Fruit fly (Drosophila melanogaster) whole organism, embryonic: ENCODE measurements around the gene cdi.
A peak's percentile ranks its signal among the peaks of the same experiment; 100 is the strongest.

Source experiments
- Antp ChIP-seq: fragments of 200-800 bp; sonication (Bioruptor generic); optimal IDR thresholded peaks from 3 replicates; lab custom pipeline; 2016; ENCODE audit warnings: missing biosample characterization, missing genetic modification characterization
- CG10147 ChIP-seq: fragments of 200-800 bp; sonication (Bioruptor generic); optimal IDR thresholded peaks from 2 replicates; lab custom pipeline; 2019; ENCODE audit warnings: missing biosample characterization, mild to moderate bottlenecking, missing genetic modification characterization, moderate library complexity
- CG10565 ChIP-seq: fragments of 200-800 bp; sonication (Bioruptor generic); optimal IDR thresholded peaks from 3 replicates; lab custom pipeline; 2016; ENCODE audit warnings: missing biosample characterization, mild to moderate bottlenecking, missing genetic modification characterization
- CG11696 ChIP-seq: fragments of 200-800 bp; sonication (Bioruptor generic); IDR thresholded peaks from 2 replicates; pipeline ENCODE4 v1.3.6; 2022; ENCODE audit warnings: missing biosample characterization, missing genetic modification characterization
- CG12769 ChIP-seq: fragments of 200-800 bp; sonication (Bioruptor generic); optimal IDR thresholded peaks from 2 replicates; lab custom pipeline; 2019; ENCODE audit warnings: missing biosample characterization, mild to moderate bottlenecking, missing genetic modification characterization, moderate library complexity
- CG13424 ChIP-seq: fragments of 200-800 bp; sonication (Bioruptor generic); optimal IDR thresholded peaks from 2 replicates; lab custom pipeline; 2019; ENCODE audit warnings: missing biosample characterization, mild to moderate bottlenecking, missing genetic modification characterization, moderate library complexity
- CG1603 ChIP-seq: fragments of 200-800 bp; sonication (Bioruptor generic); optimal IDR thresholded peaks from 2 replicates; lab custom pipeline; 2019; ENCODE audit warnings: missing biosample characterization, mild to moderate bottlenecking, missing genetic modification characterization, moderate library complexity
- CG16863 ChIP-seq: fragments of 200-800 bp; sonication (Bioruptor generic); optimal IDR thresholded peaks from 3 replicates; lab custom pipeline; 2016; ENCODE audit warnings: missing biosample characterization, missing genetic modification characterization
- CG17328 ChIP-seq: fragments of 200-800 bp; sonication (Bioruptor generic); IDR thresholded peaks from 2 replicates; pipeline ENCODE4 v1.3.6; 2022; ENCODE audit warnings: missing biosample characterization, missing genetic modification characterization
- CG17829 ChIP-seq: fragments of 200-800 bp; optimal IDR thresholded peaks from 2 replicates; lab custom pipeline; 2019; ENCODE audit warnings: missing biosample characterization, mild to moderate bottlenecking, missing genetic modification characterization, moderate library complexity
- CG2120 ChIP-seq: fragments of 200-800 bp; sonication (Bioruptor generic); optimal IDR thresholded peaks from 3 replicates; lab custom pipeline; 2016; ENCODE audit warnings: missing biosample characterization, missing genetic modification characterization
- CG2129 ChIP-seq: fragments of 200-800 bp; sonication (Bioruptor generic); IDR thresholded peaks from 2 replicates; pipeline ENCODE4 v1.3.6; 2022; ENCODE audit warnings: missing biosample characterization, missing genetic modification characterization; ENCODE audit not compliant: partially characterized antibody
- CG2678 ChIP-seq: fragments of 200-800 bp; sonication (Bioruptor generic); optimal IDR thresholded peaks from 3 replicates; lab custom pipeline; 2019; ENCODE audit warnings: missing biosample characterization, mild to moderate bottlenecking, missing genetic modification characterization, moderate library complexity
- CG31388 ChIP-seq: fragments of 200-800 bp; sonication (Bioruptor generic); optimal IDR thresholded peaks from 2 replicates; lab custom pipeline; 2016; ENCODE audit warnings: missing biosample characterization, missing genetic modification characterization
- CG31441 ChIP-seq: fragments of 200-800 bp; sonication (Bioruptor generic); IDR thresholded peaks from 2 replicates; pipeline ENCODE4 v1.3.6; 2022; ENCODE audit warnings: missing biosample characterization, missing genetic modification characterization
- CG3163 ChIP-seq: fragments of 200-800 bp; sonication (Bioruptor generic); optimal IDR thresholded peaks from 3 replicates; lab custom pipeline; 2016; ENCODE audit warnings: missing biosample characterization, missing genetic modification characterization
- CG3726 ChIP-seq: fragments of 200-800 bp; sonication (Bioruptor generic); IDR thresholded peaks from 3 replicates; pipeline ENCODE4, ENCODE4 v1.3.6; 2022; ENCODE audit warnings: missing biosample characterization, missing genetic modification characterization
- CG4424 ChIP-seq: fragments of 200-800 bp; sonication (Bioruptor generic); optimal IDR thresholded peaks from 3 replicates; lab custom pipeline; 2016; ENCODE audit warnings: missing biosample characterization, missing genetic modification characterization
- CG6254 ChIP-seq: fragments of 200-800 bp; sonication (Bioruptor generic); optimal IDR thresholded peaks from 3 replicates; lab custom pipeline; 2017; ENCODE audit warnings: mild to moderate bottlenecking, missing biosample characterization, missing genetic modification reagents, missing genetic modification characterization
- CG7271 ChIP-seq: fragments of 200-800 bp; sonication (Bioruptor generic); optimal IDR thresholded peaks from 2 replicates; lab custom pipeline; 2018; ENCODE audit warnings: missing biosample characterization, mild to moderate bottlenecking, missing genetic modification characterization, moderate library complexity
- CG7839 ChIP-seq: fragments of 200-800 bp; sonication (Bioruptor generic); optimal IDR thresholded peaks from 3 replicates; lab custom pipeline; 2018; ENCODE audit warnings: missing biosample characterization, mild to moderate bottlenecking, missing genetic modification characterization, moderate library complexity
- CG8478 ChIP-seq: fragments of >200 bp; optimal IDR thresholded peaks from 2 replicates; lab custom pipeline; 2018
- Chrac-16 ChIP-seq: fragments of 200-800 bp; sonication (Bioruptor generic); optimal IDR thresholded peaks from 3 replicates; lab custom pipeline; 2016; ENCODE audit warnings: missing biosample characterization, missing genetic modification characterization
- D19A ChIP-seq: fragments of 200-800 bp; optimal IDR thresholded peaks from 3 replicates; lab custom pipeline; 2019; ENCODE audit warnings: missing biosample characterization, mild to moderate bottlenecking, missing genetic modification characterization, moderate library complexity
- Dip3 ChIP-seq: fragments of 200-800 bp; sonication (Bioruptor generic); optimal IDR thresholded peaks from 3 replicates; lab custom pipeline; 2016; ENCODE audit warnings: missing biosample characterization, missing genetic modification characterization
- Drgx ChIP-seq: fragments of 200-800 bp; sonication (Bioruptor generic); IDR thresholded peaks from 2 replicates; pipeline ENCODE4 v1.3.6; 2022; ENCODE audit warnings: missing biosample characterization, missing genetic modification characterization
- GATAe ChIP-seq: fragments of 200-800 bp; sonication (Bioruptor generic); conservative IDR thresholded peaks from 2 replicates; pipeline ENCODE4 v1.3.6; 2022; ENCODE audit warnings: missing biosample characterization, missing genetic modification characterization
- Hsf ChIP-seq: fragments of 200-800 bp; sonication (Bioruptor generic); optimal IDR thresholded peaks from 3 replicates; lab custom pipeline; 2016; ENCODE audit warnings: missing biosample characterization, missing genetic modification characterization
- Neu2 ChIP-seq: fragments of 200-800 bp; sonication (Bioruptor generic); optimal IDR thresholded peaks from 3 replicates; lab custom pipeline; 2016; ENCODE audit warnings: missing biosample characterization, missing genetic modification characterization, borderline replicate concordance
- Rfx ChIP-seq: fragments of 200-800 bp; sonication (Bioruptor generic); IDR thresholded peaks from 2 replicates; pipeline ENCODE4 v1.3.6; 2022; ENCODE audit warnings: missing biosample characterization, missing genetic modification characterization
- Sox102F ChIP-seq: fragments of 200-800 bp; sonication (Bioruptor generic); optimal IDR thresholded peaks from 2 replicates; lab custom pipeline; 2018; ENCODE audit warnings: missing biosample characterization, mild to moderate bottlenecking, missing genetic modification characterization, moderate library complexity
- Ssrp ChIP-seq: fragments of 200-800 bp; sonication (Bioruptor generic); optimal IDR thresholded peaks from 2 replicates; lab custom pipeline; 2018; ENCODE audit warnings: missing biosample characterization, mild to moderate bottlenecking, missing genetic modification characterization, moderate library complexity
- Xbp1 ChIP-seq: fragments of 200-800 bp; sonication (Bioruptor generic); optimal IDR thresholded peaks from 3 replicates; lab custom pipeline; 2016; ENCODE audit warnings: missing biosample characterization, mild to moderate bottlenecking, missing genetic modification characterization
- bsh ChIP-seq, 2 experiments: fragments of 200-800 bp; sonication (Bioruptor generic); optimal IDR thresholded peaks; 2 replicates each; lab custom pipeline; 2017 to 2018; ENCODE audit warnings: mild to moderate bottlenecking in 2 of 2, missing biosample characterization in 2 of 2, missing genetic modification characterization in 2 of 2, moderate library complexity in 1 of 2
- cato ChIP-seq: fragments of 200-800 bp; sonication (Bioruptor generic); optimal IDR thresholded peaks from 2 replicates; lab custom pipeline; 2016; ENCODE audit warnings: missing biosample characterization, missing genetic modification characterization, borderline replicate concordance
- chif ChIP-seq, 2 experiments: fragments of 200-800 bp; sonication (Bioruptor generic); optimal IDR thresholded peaks; 3 replicates each; lab custom pipeline; 2016; ENCODE audit warnings: missing biosample characterization in 2 of 2, missing genetic modification characterization in 2 of 2
- ems ChIP-seq: fragments of 200-800 bp; sonication (Bioruptor generic); optimal IDR thresholded peaks from 3 replicates; lab custom pipeline; 2016; ENCODE audit warnings: missing biosample characterization, missing genetic modification characterization
- eve ChIP-seq, 2 experiments: fragments of >200 bp; optimal IDR thresholded peaks; 2 replicates each; lab custom pipeline; 2017; ENCODE audit warnings: missing biosample characterization in 2 of 2, missing genetic modification characterization in 2 of 2
- gce ChIP-seq: fragments of 200-800 bp; sonication (Bioruptor generic); IDR thresholded peaks from 3 replicates; pipeline ENCODE4 v1.3.6; 2022; ENCODE audit warnings: missing biosample characterization, missing genetic modification characterization
- gcm ChIP-seq: fragments of 200-800 bp; sonication (Bioruptor generic); optimal IDR thresholded peaks from 2 replicates; lab custom pipeline; 2019; ENCODE audit warnings: missing biosample characterization, mild to moderate bottlenecking, missing genetic modification characterization, moderate library complexity
- jing ChIP-seq: fragments of 200-800 bp; sonication (Bioruptor generic); optimal IDR thresholded peaks from 2 replicates; lab custom pipeline; 2018; ENCODE audit warnings: missing biosample characterization, mild to moderate bottlenecking, missing genetic modification characterization
- lilli ChIP-seq: fragments of 200-800 bp; sonication (Bioruptor generic); optimal IDR thresholded peaks from 3 replicates; lab custom pipeline; 2016; ENCODE audit warnings: missing biosample characterization, missing genetic modification characterization
- nmo ChIP-seq: fragments of 200-800 bp; sonication (Bioruptor generic); optimal IDR thresholded peaks from 2 replicates; lab custom pipeline; 2018; ENCODE audit warnings: missing biosample characterization, mild to moderate bottlenecking, missing genetic modification characterization, moderate library complexity
- oc ChIP-seq: fragments of 200-800 bp; sonication (Bioruptor generic); optimal IDR thresholded peaks from 2 replicates; lab custom pipeline; 2018; ENCODE audit warnings: missing biosample characterization, mild to moderate bottlenecking, missing genetic modification characterization, moderate library complexity
- row ChIP-seq: fragments of 200-800 bp; sonication (Bioruptor generic); IDR thresholded peaks from 3 replicates; pipeline ENCODE4 v1.3.6; 2022; ENCODE audit warnings: missing biosample characterization, missing genetic modification characterization
- sc ChIP-seq, 3 experiments: fragments of >200 bp in 2 of 3; fragments of 200-800 bp in 1 of 3; sonication (Bioruptor generic) in 1 of 3; optimal IDR thresholded peaks; 2 replicates in 2 of 3; 3 replicates in 1 of 3; lab custom pipeline; 2017; ENCODE audit warnings: mild to moderate bottlenecking in 1 of 3, missing biosample characterization in 1 of 3, missing genetic modification characterization in 1 of 3, missing genetic modification reagents in 1 of 3
- unpg ChIP-seq: fragments of 200-800 bp; sonication (Bioruptor generic); optimal IDR thresholded peaks from 3 replicates; lab custom pipeline; 2018; ENCODE audit warnings: missing biosample characterization, mild to moderate bottlenecking, missing genetic modification characterization, moderate library complexity
- wek ChIP-seq: fragments of 200-800 bp; sonication (Bioruptor generic); optimal IDR thresholded peaks from 3 replicates; lab custom pipeline; 2018; ENCODE audit warnings: missing biosample characterization, mild to moderate bottlenecking, missing genetic modification characterization, moderate library complexity

The cdi gene

DNA sequence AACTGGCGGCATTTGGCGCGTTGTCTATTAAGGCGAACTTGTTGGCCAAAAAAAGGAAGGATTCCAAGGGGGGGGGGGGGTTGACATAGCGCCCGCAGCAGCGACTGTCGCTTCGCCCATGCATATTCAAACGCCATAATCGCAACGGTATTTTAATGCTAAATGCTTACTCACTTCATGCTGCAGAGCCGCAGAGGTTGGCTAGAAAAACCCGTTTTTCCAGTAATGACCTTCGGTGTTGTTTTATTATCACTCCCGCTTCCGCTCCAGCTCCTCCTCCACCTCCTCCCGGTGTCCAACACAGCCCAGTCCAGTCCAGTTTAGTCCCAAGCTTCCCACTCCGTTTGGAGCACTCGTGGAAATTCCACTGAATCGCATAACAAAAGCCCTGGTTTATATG is 17.1 kb upstream of the cdi start (continued):
- TF ChIP-seq CG31388 (GFP tag; lab: Kevin White, UChicago) = no peak
- no peak for TF ChIP-seq gcm (GFP tag; lab: Kevin White, UChicago)

dm6 chr3R:19108126-19108525 is 14.1 kb upstream of the cdi start:
- TF ChIP-seq gce (GFP tag; lab: Robert Waterston, UW) = 0 out of 3 replicates have a peak, but pooled peaks have one; percentile 22
- peak; percentile 31 for TF ChIP-seq CG13424 (tag; lab: Kevin White, UChicago)
- TF ChIP-seq CG11696 (GFP tag; lab: Robert Waterston, UW) = 0 out of 2 replicates have a peak, but pooled peaks have one; percentile 12
- TF ChIP-seq CG16863 (GFP tag; lab: Kevin White, UChicago) = no peak
- TF ChIP-seq bsh (GFP tag; optimal IDR thresholded peaks at IDR 0.05; lab: Kevin White, UChicago) = peak in 1 of 2 experiments; percentile 71
- TF ChIP-seq CG6254 (GFP tag; lab: Kevin White, UChicago) = peak; percentile 37
- peak; percentile 11 for TF ChIP-seq CG7839 (tag; lab: Kevin White, UChicago)
- TF ChIP-seq GATAe (GFP tag; lab: Robert Waterston, UW) = no peak
- 0 out of 2 replicates have a peak, but pooled peaks have one; percentile 39 for TF ChIP-seq CG17328
- peak; percentile 25 for TF ChIP-seq Chrac-16
- TF ChIP-seq Xbp1 (GFP tag; lab: Kevin White, UChicago) = peak; percentile 11
- peak; percentile 27 for TF ChIP-seq unpg (GFP tag; lab: Kevin White, UChicago)
- TF ChIP-seq CG17829 (tag; lab: Kevin White, UChicago) = peak; percentile 39
- no peak for TF ChIP-seq ems (GFP tag; lab: Kevin White, UChicago)
- TF ChIP-seq CG3726 (GFP tag; lab: Robert Waterston, UW) = no peak
- no peak for TF ChIP-seq CG10147 (GFP tag; lab: Kevin White, UChicago)
- no peak for TF ChIP-seq Hsf (GFP tag; lab: Kevin White, UChicago)
- no peak for TF ChIP-seq wek
- TF ChIP-seq CG2678 (tag; lab: Kevin White, UChicago) = peak; percentile 13
- TF ChIP-seq sc (optimal IDR thresholded peaks at IDR 0.05; lab: Kevin White, UChicago) = no peak
- TF ChIP-seq sc (GFP tag; optimal IDR thresholded peaks at IDR 0.05; lab: Kevin White, UChicago) = no peak
- TF ChIP-seq D19A (tag; lab: Kevin White, UChicago) = peak; percentile 43
- TF ChIP-seq cato (GFP tag; lab: Kevin White, UChicago) = no peak
- TF ChIP-seq CG8478 (lab: Kevin White, UChicago) = no peak
- peak; percentile 23 for TF ChIP-seq Ssrp (tag; lab: Kevin White, UChicago)
- TF ChIP-seq CG12769 = no peak
- TF ChIP-seq Sox102F (GFP tag; lab: Kevin White, UChicago) = peak; percentile 8
- no peak for TF ChIP-seq CG2120 (GFP tag; lab: Kevin White, UChicago)
- TF ChIP-seq CG4424 = peak; percentile 13
- peak; percentile 56; the same call in 2 of the 3 replicates for TF ChIP-seq row (GFP tag; lab: Robert Waterston, UW)
- no peak for TF ChIP-seq Neu2 (GFP tag; lab: Kevin White, UChicago)
- peak; percentile 45; the same call in 1 of the 2 replicates for TF ChIP-seq CG31441 (GFP tag; lab: Robert Waterston, UW)
- TF ChIP-seq CG7271 (tag; lab: Kevin White, UChicago) = no peak
- TF ChIP-seq CG2129 (GFP tag; lab: Robert Waterston, UW) = no peak
- TF ChIP-seq oc (tag; lab: Kevin White, UChicago) = no peak
- peak; percentile 26 for TF ChIP-seq nmo (GFP tag; lab: Kevin White, UChicago)
- TF ChIP-seq CG3163 (GFP tag; lab: Kevin White, UChicago) = no peak
- TF ChIP-seq chif (GFP tag; optimal IDR thresholded peaks at IDR 0.05; lab: Kevin White, UChicago) = peak in 1 of 2 experiments; percentile 37
- no peak for TF ChIP-seq Rfx (GFP tag; lab: Robert Waterston, UW)
- TF ChIP-seq eve (GFP tag; optimal IDR thresholded peaks at IDR 0.05; lab: Kevin White, UChicago) = peak in 1 of 2 experiments; percentile 78
- TF ChIP-seq Dip3 (GFP tag; lab: Kevin White, UChicago) = no peak
- 0 out of 2 replicates have a peak, but pooled peaks have one; percentile 16 for TF ChIP-seq Drgx (GFP tag; lab: Robert Waterston, UW)
- TF ChIP-seq jing = no peak
- TF ChIP-seq lilli (GFP tag; lab: Kevin White, UChicago) = no peak
- TF ChIP-seq Antp (GFP tag; lab: Kevin White, UChicago) = peak; percentile 5
- no peak for TF ChIP-seq CG10565 (GFP tag; lab: Kevin White, UChicago)
- peak; percentile 52 for TF ChIP-seq CG1603 (tag; lab: Kevin White, UChicago)
